Worm (Caenorhabditis elegans): ENCODE results near the gene C38C3.3.

The C38C3.3 gene

DNA sequence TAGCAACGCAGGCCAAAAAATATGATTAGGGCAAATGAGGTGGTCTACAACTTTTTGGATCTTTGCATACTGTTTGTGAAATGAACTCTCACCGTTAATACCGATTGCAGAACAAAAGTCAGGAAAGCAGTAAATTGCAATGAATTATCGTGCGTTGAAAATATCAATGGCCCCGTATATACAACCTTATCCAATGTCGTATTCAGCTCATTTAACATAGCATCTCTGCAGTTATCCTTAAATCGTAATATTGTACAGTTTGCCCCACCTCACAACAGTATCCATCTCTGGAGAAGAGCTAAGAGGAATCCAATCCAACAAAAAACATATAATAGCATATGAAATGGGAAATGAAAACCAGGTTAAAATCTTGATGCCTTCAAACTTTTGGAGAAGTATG lies 37.0 kb downstream of the C38C3.3 start:
- TF ChIP-seq elt-4 (tag; optimal IDR thresholded peaks at IDR 0.05): no peak
- no peak for TF ChIP-seq unc-55 (GFP tag; optimal IDR thresholded peaks at IDR 0.05)
- TF ChIP-seq pat-9 (tag; optimal IDR thresholded peaks at IDR 0.05): no peak
- no peak for TF ChIP-seq ceh-18 (tag; optimal IDR thresholded peaks at IDR 0.05)
- TF ChIP-seq che-1 (tag; optimal IDR thresholded peaks at IDR 0.05): no peak
- TF ChIP-seq odd-2 (tag; optimal IDR thresholded peaks at IDR 0.05): no peak
- no peak for TF ChIP-seq ceh-48 (tag; optimal IDR thresholded peaks at IDR 0.05)
- TF ChIP-seq elt-2 (tag; optimal IDR thresholded peaks at IDR 0.05): no peak
- no peak for TF ChIP-seq ama-1 (optimal IDR thresholded peaks at IDR 0.05)
- no peak for TF ChIP-seq fax-1 (tag; optimal IDR thresholded peaks at IDR 0.05)
- TF ChIP-seq tbx-2 (tag; optimal IDR thresholded peaks at IDR 0.05): no peak
- TF ChIP-seq gmeb-2 (tag; optimal IDR thresholded peaks at IDR 0.05): no peak
- TF ChIP-seq ref-2 (tag; optimal IDR thresholded peaks at IDR 0.05): no peak

- TF ChIP-seq ref-2 (tag; optimal IDR thresholded peaks at IDR 0.05): no peak
- no peak for TF ChIP-seq hlh-30 (tag; optimal IDR thresholded peaks at IDR 0.05; ENCODE audit: insufficient read depth)
- no peak for TF ChIP-seq sox-4 (tag; optimal IDR thresholded peaks at IDR 0.05)
- TF ChIP-seq ceh-34 (tag; optimal IDR thresholded peaks at IDR 0.05): no peak
- no peak for TF ChIP-seq ahr-1 (tag; optimal IDR thresholded peaks at IDR 0.05)
- no peak for TF ChIP-seq syd-9 (tag; optimal IDR thresholded peaks at IDR 0.05)
- TF ChIP-seq hlh-15 (tag; optimal IDR thresholded peaks at IDR 0.05): no peak
- TF ChIP-seq Y22D7AL.16 (tag; optimal IDR thresholded peaks at IDR 0.05): no peak
- TF ChIP-seq che-1 (tag; optimal IDR thresholded peaks at IDR 0.05): no peak
- TF ChIP-seq dmd-4 (tag; optimal IDR thresholded peaks at IDR 0.05; ENCODE audit: borderline replicate concordance): no peak
- TF ChIP-seq tbx-2 (tag; optimal IDR thresholded peaks at IDR 0.05): no peak
- TF ChIP-seq ztf-16 (tag; optimal IDR thresholded peaks at IDR 0.05): no peak
- TF ChIP-seq ceh-18 (tag; optimal IDR thresholded peaks at IDR 0.05): no peak
- TF ChIP-seq dve-1 (tag; optimal IDR thresholded peaks at IDR 0.05): no peak
- TF ChIP-seq sox-2 (GFP tag; IDR thresholded peaks at IDR 0.05): no peak
- TF ChIP-seq fax-1 (tag; optimal IDR thresholded peaks at IDR 0.05): no peak
- no peak for TF ChIP-seq pag-3 (tag; optimal IDR thresholded peaks at IDR 0.05; ENCODE audit: borderline replicate concordance)
- TF ChIP-seq K02D7.2 (tag; optimal IDR thresholded peaks at IDR 0.05): no peak
- TF ChIP-seq unc-3 (GFP tag; conservative IDR thresholded peaks at IDR 0.05): no peak
- TF ChIP-seq unc-3 (tag; optimal IDR thresholded peaks at IDR 0.05): no peak
These were observed 38.9 kb downstream of the C38C3.3 start, which contains the start of gene trx-5 for ce11 chrV:1534315-1534714. Gene trx-5 (minus strand): TSS chrV:1534415.

ce11 chrV:1536979-1537378 lies 41.5 kb downstream of the C38C3.3 start, which contains the start of gene K02H11.9:
Gene K02H11.9 (minus strand): TSS chrV:1537079.
- no peak for TF ChIP-seq nhr-232 (tag; optimal IDR thresholded peaks at IDR 0.05)
- no peak for TF ChIP-seq dmd-4 (tag; optimal IDR thresholded peaks at IDR 0.05; ENCODE audit: borderline replicate concordance)
- TF ChIP-seq nhr-11 (tag; optimal IDR thresholded peaks at IDR 0.05): no peak
- TF ChIP-seq gmeb-2 (tag; optimal IDR thresholded peaks at IDR 0.05): no peak
- TF ChIP-seq ceh-19 (GFP tag; optimal IDR thresholded peaks at IDR 0.05): no peak
- no peak for TF ChIP-seq C08G9.2 (tag; optimal IDR thresholded peaks at IDR 0.05)
- TF ChIP-seq madf-2 (tag; optimal IDR thresholded peaks at IDR 0.05): no peak
- TF ChIP-seq fkh-10 (GFP tag; optimal IDR thresholded peaks at IDR 0.05): no peak
- TF ChIP-seq pat-9 (tag; optimal IDR thresholded peaks at IDR 0.05): no peak
- TF ChIP-seq pag-3 (tag; optimal IDR thresholded peaks at IDR 0.05; ENCODE audit: borderline replicate concordance): no peak
- no peak for TF ChIP-seq pha-2 (tag; optimal IDR thresholded peaks at IDR 0.05)

DNA sequence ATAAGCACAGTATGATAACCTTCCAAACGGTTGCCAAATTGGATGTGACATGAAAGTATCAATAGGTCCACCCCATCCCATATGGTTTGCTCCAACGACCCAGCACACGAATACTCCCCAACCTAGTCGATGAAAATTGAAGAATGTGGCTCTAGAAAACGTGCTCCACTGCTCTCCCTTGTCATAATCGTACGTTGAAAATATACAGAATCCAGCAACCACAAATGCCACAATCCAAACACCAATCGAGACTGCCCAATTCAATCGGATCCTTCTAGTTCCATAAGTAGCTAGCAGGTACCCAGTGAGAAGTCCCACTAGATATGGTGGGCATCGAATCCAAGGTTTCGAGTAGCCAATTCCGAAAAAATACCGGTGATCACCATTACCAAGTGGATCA lies 43.4 kb downstream of the C38C3.3 start:
- no peak for TF ChIP-seq pha-4 (tag; optimal IDR thresholded peaks at IDR 0.05)
- no peak for TF ChIP-seq elt-2 (tag; optimal IDR thresholded peaks at IDR 0.05)
- TF ChIP-seq odd-2 (tag; optimal IDR thresholded peaks at IDR 0.05): no peak
- no peak for TF ChIP-seq gmeb-2 (tag; optimal IDR thresholded peaks at IDR 0.05)
- TF ChIP-seq ztf-16 (tag; optimal IDR thresholded peaks at IDR 0.05): no peak
- no peak for TF ChIP-seq ceh-22 (tag; optimal IDR thresholded peaks at IDR 0.05)
- TF ChIP-seq pag-3 (tag; optimal IDR thresholded peaks at IDR 0.05; ENCODE audit: borderline replicate concordance): no peak
- no peak for TF ChIP-seq npax-4 (tag; optimal IDR thresholded peaks at IDR 0.05)
- TF ChIP-seq tbx-7 (tag; optimal IDR thresholded peaks at IDR 0.05): no peak
- no peak for TF ChIP-seq ceh-9 (tag; optimal IDR thresholded peaks at IDR 0.05)
- TF ChIP-seq hlh-30 (tag; optimal IDR thresholded peaks at IDR 0.05; ENCODE audit: insufficient read depth): no peak

Data from whole organism, late embryonic.